Worm (Caenorhabditis elegans): ENCODE data around the gene daf-28.

DNA sequence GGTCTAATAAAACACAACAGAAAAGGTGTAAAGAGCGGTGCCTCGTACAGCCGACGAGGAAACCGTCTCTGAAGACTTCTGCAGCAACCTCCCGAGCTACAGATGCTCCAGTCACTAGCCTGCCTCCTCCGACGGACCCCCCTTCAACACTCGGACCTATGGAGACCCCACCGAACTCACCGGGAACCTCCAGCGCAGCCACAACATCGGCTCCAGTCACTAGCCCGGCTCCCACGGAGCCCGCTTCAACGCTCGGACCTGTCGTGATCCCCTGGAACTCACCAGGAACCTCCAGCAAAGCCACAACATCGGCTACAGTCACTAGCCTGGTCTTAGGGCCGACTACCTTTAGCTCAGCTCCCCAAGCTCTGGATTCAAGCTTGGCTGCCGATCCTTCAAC lies 45.3 kb downstream of the daf-28 start:
- no peak for TF ChIP-seq fkh-10 (GFP tag; optimal IDR thresholded peaks at IDR 0.05)
- no peak for TF ChIP-seq sox-4 (tag; optimal IDR thresholded peaks at IDR 0.05)
- no peak for TF ChIP-seq lsy-2 (tag; optimal IDR thresholded peaks at IDR 0.05)
- no peak for TF ChIP-seq nhr-28 (tag; optimal IDR thresholded peaks at IDR 0.05)
- TF ChIP-seq jun-1 (tag; optimal IDR thresholded peaks at IDR 0.05): no peak
- no peak for TF ChIP-seq nhr-11 (tag; optimal IDR thresholded peaks at IDR 0.05)
- no peak for TF ChIP-seq nhr-237 (tag; optimal IDR thresholded peaks at IDR 0.05)

All from whole organism, L1 larva.